Fruit fly (Drosophila melanogaster) whole organism, wandering third instar larva: ENCODE results near the gene CG34425.

ENCODE experiments used
- Jra ChIP-seq: sonication (Bioruptor generic); optimal IDR thresholded peaks from 2 replicates; lab custom pipeline; 2016; ENCODE audit warnings: missing biosample characterization, missing genetic modification characterization
- N ChIP-seq: fragments of >200 bp; optimal IDR thresholded peaks from 2 replicates; lab custom pipeline; 2018; ENCODE audit warnings: missing biosample characterization, missing external identifiers, missing genetic modification characterization
- Rel ChIP-seq, 2 experiments: fragments of 200-800 bp; sonication (Bioruptor generic) in 1 of 2; optimal IDR thresholded peaks; 2 replicates in 1 of 2; 3 replicates in 1 of 2; lab custom pipeline; 2016 to 2019; ENCODE audit warnings: mild to moderate bottlenecking in 2 of 2, missing biosample characterization in 2 of 2, missing genetic modification characterization in 2 of 2, moderate library complexity in 1 of 2
- fru ChIP-seq: fragments of 200-800 bp; sonication (Bioruptor generic); optimal IDR thresholded peaks from 3 replicates; lab custom pipeline; 2016; ENCODE audit warnings: missing biosample characterization, mild to moderate bottlenecking, missing genetic modification characterization
- pan ChIP-seq: fragments of >200 bp; optimal IDR thresholded peaks from 2 replicates; lab custom pipeline; 2017

DNA sequence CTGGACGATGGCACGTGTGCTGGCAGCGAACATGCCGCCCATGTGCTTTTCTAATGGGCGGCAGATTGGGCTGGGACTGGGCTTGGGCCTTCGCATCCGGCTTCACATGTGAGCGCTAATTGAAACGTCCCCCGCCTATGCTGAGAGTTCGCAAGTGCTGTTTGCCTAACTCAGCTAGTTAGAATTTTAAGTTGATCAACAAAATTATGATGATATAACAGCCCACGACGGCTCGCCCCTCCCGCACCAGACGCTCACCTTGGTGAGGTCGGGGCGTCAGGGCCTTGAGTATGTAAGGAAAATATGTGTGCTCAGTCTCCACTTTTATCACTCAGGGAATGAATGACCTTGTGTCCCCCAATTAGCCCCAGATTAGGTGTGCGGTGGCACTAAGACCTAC, 39.3 kb downstream of the CG34425 start:
- TF ChIP-seq Jra (GFP tag; lab: Kevin White, UChicago) (no peak), pan (lab: Kevin White, UChicago) (no peak), N (GFP tag; lab: Kevin White, UChicago) (no peak), Rel (GFP tag; optimal IDR thresholded peaks at IDR 0.05; lab: Kevin White, UChicago) (no peak), Rel (tag; optimal IDR thresholded peaks at IDR 0.05; lab: Kevin White, UChicago) (no peak), fru (no peak)
